Worm (Caenorhabditis elegans) whole organism, L1 larva: ENCODE results near the gene C16A11.5.
A peak's percentile ranks its signal among the peaks of the same experiment; 100 is the strongest.

Experiments used
- C04F5.9 ChIP-seq: sonication (generic microtip); optimal IDR thresholded peaks from 2 replicates; lab custom pipeline; 2016; ENCODE audit warnings: missing genetic modification characterization, missing compliant biosample characterization
- aha-1 ChIP-seq: fragments of 150-350 bp; optimal IDR thresholded peaks from 2 replicates; lab custom pipeline; 2014; ENCODE audit warnings: missing biosample characterization, missing genetic modification characterization
- aly-2 ChIP-seq: fragments of 150-350 bp; optimal IDR thresholded peaks from 2 replicates; lab custom pipeline; 2014; ENCODE audit warnings: missing biosample characterization, missing genetic modification characterization
- blmp-1 ChIP-seq: fragments of 150-350 bp; optimal IDR thresholded peaks from 2 replicates; lab custom pipeline; 2014; ENCODE audit warnings: missing biosample characterization, missing genetic modification characterization
- ceh-63 ChIP-seq: fragments of 200-800 bp; sonication (Bioruptor generic); optimal IDR thresholded peaks from 2 replicates; lab custom pipeline; 2018; ENCODE audit warnings: mild to moderate bottlenecking, missing genetic modification characterization, missing compliant biosample characterization
- ceh-82 ChIP-seq, 3 experiments: fragments of 150-350 bp in 1 of 3; sonication (generic microtip) in 2 of 3; optimal IDR thresholded peaks; 2 replicates each; lab custom pipeline; 2014 to 2017; ENCODE audit warnings: missing biosample characterization in 3 of 3, missing genetic modification characterization in 3 of 3
- ceh-88 ChIP-seq: fragments of 200-800 bp; sonication (Bioruptor generic); IDR thresholded peaks from 2 replicates; pipeline ENCODE4 v1.3.6; 2022; ENCODE audit warnings: missing genetic modification characterization, missing compliant biosample characterization
- dpl-1 ChIP-seq, 3 experiments: fragments of 150-350 bp in 2 of 3; sonication (generic microtip) in 1 of 3; optimal IDR thresholded peaks; 2 replicates each; lab custom pipeline; 2014 to 2017; ENCODE audit warnings: missing biosample characterization in 3 of 3, missing genetic modification characterization in 3 of 3, missing genetic modification reagents in 3 of 3
- dsc-1 ChIP-seq: sonication (generic microtip); optimal IDR thresholded peaks from 2 replicates; lab custom pipeline; 2016; ENCODE audit warnings: mild to moderate bottlenecking, missing genetic modification characterization, missing compliant biosample characterization
- efl-1 ChIP-seq, 4 experiments: fragments of 150-350 bp; optimal IDR thresholded peaks in 3 of 4; peaks in 1 of 4; 1 replicate in 1 of 4; 2 replicates in 3 of 4; lab custom pipeline; 2014; ENCODE audit warnings: missing biosample characterization in 2 of 4, missing genetic modification characterization in 2 of 4, missing genetic modification reagents in 2 of 4
- efl-3 ChIP-seq: fragments of 200-800 bp; sonication (Bioruptor generic); optimal IDR thresholded peaks from 2 replicates; lab custom pipeline; 2018; ENCODE audit warnings: mild to moderate bottlenecking, missing genetic modification characterization, missing compliant biosample characterization
- elt-2 ChIP-seq: sonication (generic microtip); optimal IDR thresholded peaks from 2 replicates; lab custom pipeline; 2016; ENCODE audit warnings: missing genetic modification characterization, mild to moderate bottlenecking, inconsistent platforms, missing compliant biosample characterization, missing genetic modification reagents
- ets-5 ChIP-seq: fragments of 200-800 bp; sonication (Bioruptor generic); IDR thresholded peaks from 2 replicates; pipeline ENCODE4 v1.3.6; 2022; ENCODE audit warnings: missing genetic modification characterization, missing compliant biosample characterization
- fkh-4 ChIP-seq: sonication (generic microtip); optimal IDR thresholded peaks from 2 replicates; lab custom pipeline; 2016; ENCODE audit warnings: missing compliant biosample characterization, missing genetic modification characterization, borderline replicate concordance
- fos-1 ChIP-seq: fragments of 150-350 bp; optimal IDR thresholded peaks from 2 replicates; lab custom pipeline; 2014; ENCODE audit warnings: missing biosample characterization, missing genetic modification characterization
- hlh-4 ChIP-seq: sonication (generic microtip); optimal IDR thresholded peaks from 2 replicates; lab custom pipeline; 2016; ENCODE audit warnings: mild to moderate bottlenecking, missing genetic modification characterization, missing compliant biosample characterization
- irx-1 ChIP-seq: sonication (generic microtip); optimal IDR thresholded peaks from 2 replicates; lab custom pipeline; 2016; ENCODE audit warnings: missing genetic modification characterization, missing compliant biosample characterization
- lin-13 ChIP-seq: fragments of 150-350 bp; optimal IDR thresholded peaks from 2 replicates; lab custom pipeline; 2014; ENCODE audit warnings: missing biosample characterization, missing genetic modification reagents, missing genetic modification characterization
- lin-15B ChIP-seq: fragments of 150-350 bp; sonication (generic microtip); optimal IDR thresholded peaks from 3 replicates; lab custom pipeline; 2014; ENCODE audit warnings: missing biosample characterization, missing genetic modification characterization
- lin-39 ChIP-seq: fragments of 150-350 bp; optimal IDR thresholded peaks from 2 replicates; lab custom pipeline; 2014; ENCODE audit warnings: missing biosample characterization, missing genetic modification reagents, missing genetic modification characterization
- mab-9 ChIP-seq: fragments of 200-800 bp; sonication (Bioruptor generic); IDR thresholded peaks from 2 replicates; pipeline ENCODE4 v1.3.6; 2022; ENCODE audit warnings: missing genetic modification reagents, missing genetic modification characterization, missing compliant biosample characterization
- mef-2 ChIP-seq: fragments of 150-350 bp; optimal IDR thresholded peaks from 2 replicates; lab custom pipeline; 2014; ENCODE audit warnings: missing biosample characterization, missing genetic modification characterization
- mep-1 ChIP-seq: fragments of 150-350 bp; optimal IDR thresholded peaks from 2 replicates; lab custom pipeline; 2014; ENCODE audit warnings: missing biosample characterization, missing genetic modification characterization
- nhr-11 ChIP-seq: fragments of 150-350 bp; optimal IDR thresholded peaks from 2 replicates; lab custom pipeline; 2014; ENCODE audit warnings: missing biosample characterization, missing genetic modification characterization
- nhr-19 ChIP-seq: fragments of 200-800 bp; sonication (Bioruptor generic); conservative IDR thresholded peaks from 2 replicates; pipeline ENCODE4 v1.3.6; 2022; ENCODE audit warnings: missing genetic modification characterization, missing compliant biosample characterization
- nhr-20 ChIP-seq: sonication (generic microtip); optimal IDR thresholded peaks from 2 replicates; lab custom pipeline; 2016; ENCODE audit warnings: mild to moderate bottlenecking, missing genetic modification characterization, missing compliant biosample characterization
- nhr-237 ChIP-seq: fragments of 150-350 bp; optimal IDR thresholded peaks from 2 replicates; lab custom pipeline; 2014; ENCODE audit warnings: missing biosample characterization, missing genetic modification characterization
- nhr-71 ChIP-seq: sonication (generic microtip); optimal IDR thresholded peaks from 2 replicates; lab custom pipeline; 2016; ENCODE audit warnings: mild to moderate bottlenecking, missing genetic modification characterization, moderate library complexity, missing compliant biosample characterization
- nhr-76 ChIP-seq: sonication (generic microtip); optimal IDR thresholded peaks from 2 replicates; lab custom pipeline; 2017; ENCODE audit warnings: missing biosample characterization, missing genetic modification characterization
- nhr-84 ChIP-seq: sonication (generic microtip); optimal IDR thresholded peaks from 2 replicates; lab custom pipeline; 2017; ENCODE audit warnings: missing biosample characterization, missing genetic modification characterization
- nhr-85 ChIP-seq: sonication (generic microtip); peaks from one replicate; lab custom pipeline; 2016; ENCODE audit warnings: missing genetic modification characterization, inconsistent platforms, missing compliant biosample characterization
- nhr-90 ChIP-seq: sonication (generic microtip); optimal IDR thresholded peaks from 2 replicates; lab custom pipeline; 2016; ENCODE audit warnings: mild to moderate bottlenecking, missing genetic modification characterization, missing compliant biosample characterization; ENCODE audit not compliant: poor library complexity
- pax-3 ChIP-seq: fragments of 200-800 bp; sonication (Bioruptor generic); optimal IDR thresholded peaks from 2 replicates; lab custom pipeline; 2018; ENCODE audit warnings: mild to moderate bottlenecking, missing genetic modification characterization, moderate library complexity, missing compliant biosample characterization
- rnt-1 ChIP-seq: sonication (generic microtip); optimal IDR thresholded peaks from 2 replicates; lab custom pipeline; 2016; ENCODE audit warnings: mild to moderate bottlenecking, missing genetic modification characterization, moderate library complexity, missing compliant biosample characterization
- sox-4 ChIP-seq: sonication (generic microtip); optimal IDR thresholded peaks from 2 replicates; lab custom pipeline; 2016; ENCODE audit warnings: missing genetic modification characterization, missing compliant biosample characterization
- sup-37 ChIP-seq: fragments of 200-800 bp; sonication (Bioruptor generic); optimal IDR thresholded peaks from 2 replicates; lab custom pipeline; 2018; ENCODE audit warnings: mild to moderate bottlenecking, missing genetic modification characterization, missing compliant biosample characterization
- tbx-2 ChIP-seq: sonication (generic microtip); optimal IDR thresholded peaks from 2 replicates; lab custom pipeline; 2016; ENCODE audit warnings: missing genetic modification characterization, missing compliant biosample characterization
- vab-15 ChIP-seq: sonication (generic microtip); optimal IDR thresholded peaks from 2 replicates; lab custom pipeline; 2017; ENCODE audit warnings: missing genotype, mild to moderate bottlenecking, missing genetic modification characterization, missing compliant biosample characterization
- zip-4 ChIP-seq: fragments of 200-800 bp; sonication (Bioruptor generic); optimal IDR thresholded peaks from 2 replicates; lab custom pipeline; 2018; ENCODE audit warnings: mild to moderate bottlenecking, missing genetic modification characterization, moderate library complexity, missing compliant biosample characterization
- ztf-11 ChIP-seq, 2 experiments: sonication (generic microtip); optimal IDR thresholded peaks; 2 replicates each; lab custom pipeline; 2016 to 2017; ENCODE audit warnings: missing genetic modification characterization in 2 of 2, missing biosample characterization in 1 of 2, missing compliant biosample characterization in 1 of 2

Gene C16A11.5

ce11 chrII:4183979-4184378 lies 39.1 kb upstream of the C16A11.5 start (continued):
- TF ChIP-seq pax-3 (tag; lab: Kevin White, UChicago) (no peak), nhr-71 (tag; lab: Kevin White, UChicago) (peak; percentile 73), ceh-63 (GFP tag; lab: Kevin White, UChicago) (no peak), ets-5 (GFP tag; lab: Robert Waterston, UW) (no peak), lin-39 (tag; lab: Kevin White, UChicago) (no peak), aly-2 (no peak), irx-1 (no peak), fos-1 (tag; lab: Kevin White, UChicago) (no peak), elt-2 (no peak), nhr-20 (tag; lab: Kevin White, UChicago) (peak; percentile 42), rnt-1 (tag; lab: Kevin White, UChicago) (peak; percentile 76), tbx-2 (no peak), nhr-84 (tag; lab: Kevin White, UChicago) (no peak), efl-1 (optimal IDR thresholded peaks at IDR 0.05; lab: Kevin White, UChicago) (peak; percentile 25 to 32), efl-1 (GFP tag; optimal IDR thresholded peaks at IDR 0.05 in 1 of 2; lab: Kevin White, UChicago) (peak in 1 of 2 experiments; percentile 90), ztf-11 (tag; optimal IDR thresholded peaks at IDR 0.05; lab: Kevin White, UChicago) (no peak), mep-1 (no peak), nhr-85 (tag; lab: Kevin White, UChicago) (no peak), hlh-4 (tag; lab: Kevin White, UChicago) (no peak), aha-1 (no peak), dsc-1 (peak; percentile 40), lin-13 (GFP tag; lab: Kevin White, UChicago) (no peak), nhr-19 (GFP tag; lab: Robert Waterston, UW) (peak; percentile 54), dpl-1 (GFP tag; optimal IDR thresholded peaks at IDR 0.05; lab: Kevin White, UChicago) (peak in 1 of 3 experiments; percentile 0), vab-15 (tag; lab: Kevin White, UChicago) (no peak), C04F5.9 (tag; lab: Kevin White, UChicago) (no peak), sox-4 (no peak), ceh-88 (GFP tag; lab: Robert Waterston, UW) (no peak)

ce11 chrII:4186364-4186763 lies 36.7 kb upstream of the C16A11.5 start, which contains the start of gene cpna-1:
Gene cpna-1 (plus strand): TSS chrII:4186664.
- TF ChIP-seq C04F5.9 (tag; lab: Kevin White, UChicago) (no peak), nhr-237 (tag; lab: Kevin White, UChicago) (no peak), pax-3 (tag; lab: Kevin White, UChicago) (no peak), mef-2 (tag; lab: Kevin White, UChicago) (no peak), efl-3 (GFP tag; lab: Kevin White, UChicago) (no peak), nhr-20 (tag; lab: Kevin White, UChicago) (no peak), blmp-1 (tag; lab: Kevin White, UChicago) (no peak), fkh-4 (tag; lab: Kevin White, UChicago) (no peak), nhr-85 (tag; lab: Kevin White, UChicago) (no peak), dsc-1 (no peak), nhr-76 (tag; lab: Kevin White, UChicago) (no peak), lin-15B (no peak), mab-9 (GFP tag; lab: Robert Waterston, UW) (no peak), nhr-90 (tag; lab: Kevin White, UChicago) (no peak), sup-37 (GFP tag; lab: Kevin White, UChicago) (no peak), ets-5 (GFP tag; lab: Robert Waterston, UW) (no peak), ceh-82 (tag; optimal IDR thresholded peaks at IDR 0.05; lab: Kevin White, UChicago) (no peak), nhr-11 (no peak), zip-4 (GFP tag; lab: Kevin White, UChicago) (no peak)
- TF ChIP-seq, all 84 proteins: peak for 0
